Fruit fly (Drosophila melanogaster): ENCODE measurements around the gene CG6765.

Gene CG6765

DNA sequence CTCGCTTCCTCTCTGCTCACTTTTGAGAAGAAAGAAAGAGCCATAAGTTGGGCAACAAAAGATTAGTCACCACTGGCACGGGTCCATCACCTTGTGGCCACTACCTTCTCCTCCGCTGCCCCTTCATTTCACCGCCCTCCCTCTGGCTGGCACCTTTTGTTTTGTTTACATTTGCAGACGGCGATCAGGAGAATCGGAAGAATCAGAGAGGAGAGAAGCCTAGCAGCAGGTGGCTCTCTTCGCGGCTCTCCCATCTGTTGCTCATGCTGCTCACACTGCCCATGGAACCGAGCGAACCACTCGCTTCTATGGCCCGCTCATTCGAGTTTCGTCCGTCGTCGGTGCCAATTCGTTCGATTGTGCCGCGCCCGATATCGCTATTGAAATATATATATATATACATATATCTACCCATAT lies 33.8 kb downstream of the CG6765 start (continued):
- no peak for TF ChIP-seq Asciz (GFP tag; optimal IDR thresholded peaks at IDR 0.05)
- TF ChIP-seq CG32767 (GFP tag; IDR thresholded peaks at IDR 0.05): no peak
- peak; percentile 47; the same call in 1 of the 2 replicates for TF ChIP-seq unc-4 (GFP tag; IDR thresholded peaks at IDR 0.05; ENCODE audit: partially characterized antibody)
- no peak; the same call in 1 of the 2 replicates for TF ChIP-seq Atf6 (GFP tag; IDR thresholded peaks at IDR 0.05)
- TF ChIP-seq CG2678 (tag; optimal IDR thresholded peaks at IDR 0.05): no peak
- no peak for TF ChIP-seq CG2889 (GFP tag; IDR thresholded peaks at IDR 0.05)
- TF ChIP-seq CG10431 (GFP tag; optimal IDR thresholded peaks at IDR 0.05): peak; percentile 67
- TF ChIP-seq kah (GFP tag; optimal IDR thresholded peaks at IDR 0.05): peak; percentile 97
- TF ChIP-seq fd64A (GFP tag; optimal IDR thresholded peaks at IDR 0.05): no peak
- no peak for TF ChIP-seq CG4730 (GFP tag; IDR thresholded peaks at IDR 0.05)
- no peak for TF ChIP-seq odd (GFP tag; optimal IDR thresholded peaks at IDR 0.05)
- TF ChIP-seq crc (GFP tag; optimal IDR thresholded peaks at IDR 0.05): no peak
- TF ChIP-seq CG11398 (GFP tag; optimal IDR thresholded peaks at IDR 0.05): no peak
- no peak for TF ChIP-seq vnd (GFP tag; IDR thresholded peaks at IDR 0.05; ENCODE audit: partially characterized antibody)
- no peak for TF ChIP-seq Spps (tag; optimal IDR thresholded peaks at IDR 0.05)
- no peak for TF ChIP-seq CG14441 (GFP tag; IDR thresholded peaks at IDR 0.05)
- no peak for TF ChIP-seq CG9797 (GFP tag; optimal IDR thresholded peaks at IDR 0.05)
- no peak for TF ChIP-seq CG3726 (GFP tag; IDR thresholded peaks at IDR 0.05)
- no peak for TF ChIP-seq fu2 (GFP tag; optimal IDR thresholded peaks at IDR 0.05)
- no peak for TF ChIP-seq pum (GFP tag; optimal IDR thresholded peaks at IDR 0.05)
- TF ChIP-seq CG9727 (GFP tag; optimal IDR thresholded peaks at IDR 0.05): no peak
- TF ChIP-seq bcd (GFP tag; optimal IDR thresholded peaks at IDR 0.05): no peak
- TF ChIP-seq Drgx (GFP tag; IDR thresholded peaks at IDR 0.05): peak; percentile 33; the same call in 1 of the 2 replicates
- TF ChIP-seq CG33213 (GFP tag; optimal IDR thresholded peaks at IDR 0.05): no peak
- TF ChIP-seq NFAT (GFP tag; IDR thresholded peaks at IDR 0.05): no peak
- TF ChIP-seq CG15269 (tag; optimal IDR thresholded peaks at IDR 0.05): no peak
- TF ChIP-seq stc (GFP tag; IDR thresholded peaks at IDR 0.05): no peak; the same call in 1 of the 2 replicates
- TF ChIP-seq Ets65A (GFP tag): no peak
- TF ChIP-seq sug (tag; optimal IDR thresholded peaks at IDR 0.05): peak; percentile 23
- peak in 1 of 2 experiments; percentile 66 for TF ChIP-seq Pdp1 (GFP tag; optimal IDR thresholded peaks at IDR 0.05)
- no peak for TF ChIP-seq CG6791 (GFP tag; IDR thresholded peaks at IDR 0.05; ENCODE audit: partially characterized antibody)
- peak; percentile 10 for TF ChIP-seq bigmax (GFP tag; optimal IDR thresholded peaks at IDR 0.05)
- no peak for TF ChIP-seq sima (GFP tag; optimal IDR thresholded peaks at IDR 0.05)
- TF ChIP-seq CG4707 (GFP tag; optimal IDR thresholded peaks at IDR 0.05): no peak
- TF ChIP-seq CG15601 (tag; optimal IDR thresholded peaks at IDR 0.05): no peak
- TF ChIP-seq CG8478 (optimal IDR thresholded peaks at IDR 0.05): no peak
- no peak for TF ChIP-seq Lpt (GFP tag; optimal IDR thresholded peaks at IDR 0.05)
- TF ChIP-seq CG30403 (GFP tag; optimal IDR thresholded peaks at IDR 0.05): no peak
- TF ChIP-seq CG33557 (GFP tag; optimal IDR thresholded peaks at IDR 0.05): no peak
- TF ChIP-seq CG13296 (GFP tag; optimal IDR thresholded peaks at IDR 0.05): no peak
- TF ChIP-seq CG4360 (GFP tag; IDR thresholded peaks at IDR 0.05): no peak
- TF ChIP-seq CG17359 (tag; optimal IDR thresholded peaks at IDR 0.05): peak; percentile 11
- no peak for TF ChIP-seq ham (GFP tag; IDR thresholded peaks at IDR 0.05)
- no peak for TF ChIP-seq Gsc (GFP tag; IDR thresholded peaks at IDR 0.05)
- peak; percentile 55 for TF ChIP-seq lbe (GFP tag; optimal IDR thresholded peaks at IDR 0.05)
- TF ChIP-seq CG2875 (GFP tag; optimal IDR thresholded peaks at IDR 0.05): no peak
- peak; percentile 32; the same call in 1 of the 2 replicates for TF ChIP-seq rib (GFP tag; IDR thresholded peaks at IDR 0.05)
- peak; percentile 42 for TF ChIP-seq CG12071 (GFP tag; optimal IDR thresholded peaks at IDR 0.05)
- no peak for TF ChIP-seq CG14050 (GFP tag; IDR thresholded peaks at IDR 0.05)
- no peak for TF ChIP-seq disco-r (GFP tag; optimal IDR thresholded peaks at IDR 0.05)
- TF ChIP-seq CG15514 (GFP tag; optimal IDR thresholded peaks at IDR 0.05): peak; percentile 62
- no peak for TF ChIP-seq CG6254 (GFP tag; optimal IDR thresholded peaks at IDR 0.05)

All from whole organism, embryonic.